Worm (Caenorhabditis elegans): Measurements from ENCODE around the gene ZK1321.4.
A peak's percentile ranks its signal among the peaks of the same experiment; 100 is the strongest.

ZK1321.4 gene

ce11 chrII:9778495-9778894 lies 4.8 kb upstream of the ZK1321.4 start:
- TF ChIP-seq F57C9.4 (tag; optimal IDR thresholded peaks at IDR 0.05) (no peak), sdz-38 (tag; optimal IDR thresholded peaks at IDR 0.05) (no peak), him-1 (tag; optimal IDR thresholded peaks at IDR 0.05) (no peak), bed-2 (GFP tag; IDR thresholded peaks at IDR 0.05) (no peak), ZK185.1 (tag; optimal IDR thresholded peaks at IDR 0.05; ENCODE audit: poor library complexity, severe bottlenecking) (no peak), gei-17 (GFP tag; optimal IDR thresholded peaks at IDR 0.05) (no peak), sptf-2 (GFP tag; optimal IDR thresholded peaks at IDR 0.05) (no peak), madf-6 (GFP tag; IDR thresholded peaks at IDR 0.05) (no peak), ztf-22 (GFP tag; optimal IDR thresholded peaks at IDR 0.05) (no peak), F10E7.11 (tag; optimal IDR thresholded peaks at IDR 0.05) (no peak), snpc-4 (GFP tag; optimal IDR thresholded peaks at IDR 0.05) (no peak), snpc-4 (tag; optimal IDR thresholded peaks at IDR 0.05) (no peak), nfya-2 (GFP tag; IDR thresholded peaks at IDR 0.05) (no peak), lag-1 (GFP tag; IDR thresholded peaks at IDR 0.05) (no peak), snpc-1.1 (tag; optimal IDR thresholded peaks at IDR 0.05; ENCODE audit: insufficient read depth) (no peak), mxl-1 (tag; optimal IDR thresholded peaks at IDR 0.05) (no peak), xnd-1 (tag; optimal IDR thresholded peaks at IDR 0.05) (no peak), bed-1 (GFP tag; IDR thresholded peaks at IDR 0.05) (no peak), ztf-28 (GFP tag; IDR thresholded peaks at IDR 0.05) (no peak), tbp1 (GFP tag; optimal IDR thresholded peaks at IDR 0.05) (no peak), attf-6 (GFP tag; IDR thresholded peaks at IDR 0.05) (no peak)

- TF ChIP-seq cebp-1 (GFP tag; IDR thresholded peaks at IDR 0.05) (no peak), cebp-1 (tag; optimal IDR thresholded peaks at IDR 0.05) (no peak)
These were observed 2.0 kb upstream of the ZK1321.4 start, which contains the start of gene T10B9.9 for ce11 chrII:9775790-9776189. Gene T10B9.9, minus strand, starts transcription at chrII:9775890.

ce11 chrII:9774653-9775052 lies 911 bp upstream of the ZK1321.4 start:
- TF ChIP-seq cebp-1 (GFP tag; IDR thresholded peaks at IDR 0.05) = 0 out of 2 replicates have a peak, but pooled peaks have one; percentile 33
- TF ChIP-seq cebp-1 (tag; optimal IDR thresholded peaks at IDR 0.05) = no peak
- TF ChIP-seq mel-28 (tag; optimal IDR thresholded peaks at IDR 0.05; ENCODE audit: borderline replicate concordance) = no peak
- peak; percentile 41 for TF ChIP-seq B0035.1 (tag; optimal IDR thresholded peaks at IDR 0.05)
- peak; percentile 79 for TF ChIP-seq Y56A3A.18 (GFP tag; IDR thresholded peaks at IDR 0.05)
- TF ChIP-seq unc-62 (GFP tag; optimal IDR thresholded peaks at IDR 0.05) = no peak
- peak; percentile 68; the same call in 1 of the 2 replicates for TF ChIP-seq D2030.7 (GFP tag; IDR thresholded peaks at IDR 0.05)
- peak; percentile 80; the same call in 1 of the 2 replicates for TF ChIP-seq bed-1 (GFP tag; IDR thresholded peaks at IDR 0.05)
- peak; percentile 23 to 43 for TF ChIP-seq let-607 (tag; optimal IDR thresholded peaks at IDR 0.05)
- peak; percentile 53 for TF ChIP-seq F33H1.4 (GFP tag; IDR thresholded peaks at IDR 0.05)
- TF ChIP-seq ceh-40 (GFP tag; IDR thresholded peaks at IDR 0.05) = 0 out of 2 replicates have a peak, but pooled peaks have one; percentile 60
- peak; percentile 78 for TF ChIP-seq ceh-27 (GFP tag; optimal IDR thresholded peaks at IDR 0.05)
- peak; percentile 65 for TF ChIP-seq ztf-18 (tag; optimal IDR thresholded peaks at IDR 0.05)
- peak; percentile 76; the same call in 1 of the 2 replicates for TF ChIP-seq ztf-28 (GFP tag; IDR thresholded peaks at IDR 0.05)
- no peak for TF ChIP-seq tlf-1 (GFP tag; optimal IDR thresholded peaks at IDR 0.05)
- peak; percentile 69 for TF ChIP-seq snpc-1.1 (tag; optimal IDR thresholded peaks at IDR 0.05; ENCODE audit: insufficient read depth)
- TF ChIP-seq gei-17 (GFP tag; optimal IDR thresholded peaks at IDR 0.05) = no peak
- TF ChIP-seq B0261.1 (tag; optimal IDR thresholded peaks at IDR 0.05) = peak; percentile 87
- no peak for TF ChIP-seq somi-1 (GFP tag; optimal IDR thresholded peaks at IDR 0.05)
- peak; percentile 42 for TF ChIP-seq lsl-1 (GFP tag; optimal IDR thresholded peaks at IDR 0.05)
- TF ChIP-seq hmg-1.2 (GFP tag; IDR thresholded peaks at IDR 0.05) = peak; percentile 70
- no peak for TF ChIP-seq aptf-2 (GFP tag; conservative IDR thresholded peaks at IDR 0.05)
- peak; percentile 56; the same call in 1 of the 2 replicates for TF ChIP-seq ekl-4 (GFP tag; IDR thresholded peaks at IDR 0.05)
- 0 out of 2 replicates have a peak, but pooled peaks have one; percentile 21 for TF ChIP-seq C06A6.2 (GFP tag; conservative IDR thresholded peaks at IDR 0.05)
- 0 out of 2 replicates have a peak, but pooled peaks have one; percentile 54 for TF ChIP-seq sea-2 (GFP tag; IDR thresholded peaks at IDR 0.05)
- no peak for TF ChIP-seq let-526 (GFP tag; IDR thresholded peaks at IDR 0.05)
- peak; percentile 55 for TF ChIP-seq unc-130 (GFP tag; optimal IDR thresholded peaks at IDR 0.05)
- no peak for TF ChIP-seq pha-4 (tag; optimal IDR thresholded peaks at IDR 0.05)
- peak; percentile 97 for TF ChIP-seq tbp1 (GFP tag; optimal IDR thresholded peaks at IDR 0.05)
